Fruit fly (Drosophila melanogaster) whole organism, wandering third instar larva: ENCODE measurements around the gene raskol.

ENCODE experiments used
- Abd-B ChIP-seq: fragments of >200 bp; optimal IDR thresholded peaks from 2 replicates; lab custom pipeline; 2017; ENCODE audit warnings: missing biosample characterization, missing genetic modification characterization
- CG32264 ChIP-seq: fragments of 200-800 bp; sonication (Bioruptor generic); optimal IDR thresholded peaks from 2 replicates; lab custom pipeline; 2016; ENCODE audit warnings: missing biosample characterization, missing genetic modification characterization
- CG9705 ChIP-seq: fragments of 200-800 bp; sonication (Bioruptor generic); optimal IDR thresholded peaks from 2 replicates; lab custom pipeline; 2018; ENCODE audit warnings: missing biosample characterization, mild to moderate bottlenecking, missing genetic modification characterization
- CrebA ChIP-seq: fragments of 200-800 bp; sonication (Bioruptor generic); optimal IDR thresholded peaks from 2 replicates; lab custom pipeline; 2016; ENCODE audit warnings: missing biosample characterization, mild to moderate bottlenecking, missing genetic modification characterization, borderline replicate concordance
- Dfd ChIP-seq: fragments of >200 bp; optimal IDR thresholded peaks from 2 replicates; lab custom pipeline; 2017; ENCODE audit warnings: missing biosample characterization, missing genetic modification characterization
- Dif ChIP-seq: fragments of 200-275, 200-300 bp; sonication (Bioruptor generic); optimal IDR thresholded peaks from 2 replicates; lab custom pipeline; 2018; ENCODE audit warnings: missing biosample characterization, missing genetic modification characterization; ENCODE audit not compliant: partially characterized antibody
- GATAd ChIP-seq: sonication (Bioruptor generic); optimal IDR thresholded peaks from 2 replicates; lab custom pipeline; 2016; ENCODE audit warnings: missing biosample characterization, missing genetic modification characterization
- HLH106 ChIP-seq: fragments of 200-800 bp; optimal IDR thresholded peaks from 3 replicates; lab custom pipeline; 2019; ENCODE audit warnings: missing biosample characterization, mild to moderate bottlenecking, missing genetic modification characterization, moderate library complexity
- Hnf4 ChIP-seq: fragments of 200-800 bp; sonication (Bioruptor generic); optimal IDR thresholded peaks from 2 replicates; lab custom pipeline; 2016; ENCODE audit warnings: missing biosample characterization, mild to moderate bottlenecking, missing genetic modification characterization
- Hr78 ChIP-seq: fragments of >200 bp; optimal IDR thresholded peaks from 2 replicates; lab custom pipeline; 2017; ENCODE audit warnings: missing biosample characterization, missing genetic modification characterization
- Hr83 ChIP-seq: fragments of 200-300 bp; sonication (Bioruptor generic); optimal IDR thresholded peaks from 2 replicates; lab custom pipeline; 2016; ENCODE audit warnings: missing biosample characterization, mild to moderate bottlenecking, missing genetic modification characterization, moderate library complexity; ENCODE audit not compliant: poor library complexity, severe bottlenecking
- Jra ChIP-seq: sonication (Bioruptor generic); optimal IDR thresholded peaks from 2 replicates; lab custom pipeline; 2016; ENCODE audit warnings: missing biosample characterization, missing genetic modification characterization
- Mio ChIP-seq: sonication (Bioruptor generic); optimal IDR thresholded peaks from 2 replicates; lab custom pipeline; 2016; ENCODE audit warnings: missing biosample characterization, missing genetic modification characterization
- Myc ChIP-seq: fragments of >200 bp; optimal IDR thresholded peaks from 2 replicates; lab custom pipeline; 2017
- N ChIP-seq: fragments of >200 bp; optimal IDR thresholded peaks from 2 replicates; lab custom pipeline; 2018; ENCODE audit warnings: missing biosample characterization, missing external identifiers, missing genetic modification characterization
- OdsH ChIP-seq: fragments of 200-800 bp; sonication (Bioruptor generic); optimal IDR thresholded peaks from 2 replicates; lab custom pipeline; 2016; ENCODE audit warnings: missing biosample characterization, mild to moderate bottlenecking, missing genetic modification characterization
- Rel ChIP-seq, 2 experiments: fragments of 200-800 bp; sonication (Bioruptor generic) in 1 of 2; optimal IDR thresholded peaks; 2 replicates in 1 of 2; 3 replicates in 1 of 2; lab custom pipeline; 2016 to 2019; ENCODE audit warnings: mild to moderate bottlenecking in 2 of 2, missing biosample characterization in 2 of 2, missing genetic modification characterization in 2 of 2, moderate library complexity in 1 of 2
- Sp1 ChIP-seq: fragments of 200-800 bp; sonication (Bioruptor generic); optimal IDR thresholded peaks from 3 replicates; lab custom pipeline; 2019; ENCODE audit warnings: missing biosample characterization, mild to moderate bottlenecking, missing genetic modification characterization, moderate library complexity
- Vsx2 ChIP-seq: fragments of 200-300, 225-300 bp; sonication (Bioruptor generic); optimal IDR thresholded peaks from 2 replicates; lab custom pipeline; 2018; ENCODE audit warnings: missing biosample characterization, missing genetic modification characterization; ENCODE audit not compliant: partially characterized antibody
- br ChIP-seq: fragments of 200-800 bp; sonication (Bioruptor generic); optimal IDR thresholded peaks from 2 replicates; lab custom pipeline; 2016; ENCODE audit warnings: missing biosample characterization, missing genetic modification characterization
- brk ChIP-seq: fragments of 200-800 bp; sonication (Bioruptor generic); optimal IDR thresholded peaks from 2 replicates; lab custom pipeline; 2016; ENCODE audit warnings: missing biosample characterization, mild to moderate bottlenecking, missing genetic modification characterization
- dl ChIP-seq, 2 experiments: fragments of 175-275, 200-275 bp in 1 of 2; fragments of 200-275 bp in 1 of 2; sonication (Bioruptor generic); optimal IDR thresholded peaks; lab custom pipeline; 2018; ENCODE audit warnings: mild to moderate bottlenecking in 2 of 2, missing biosample characterization in 2 of 2, missing genetic modification characterization in 2 of 2, moderate library complexity in 2 of 2; ENCODE audit not compliant: partially characterized antibody in 2 of 2, insufficient read depth in 1 of 2
- dmrt93B ChIP-seq: fragments of 200-800 bp; sonication (Bioruptor generic); optimal IDR thresholded peaks from 2 replicates; lab custom pipeline; 2018; ENCODE audit warnings: missing biosample characterization, mild to moderate bottlenecking, missing genetic modification characterization
- dsf ChIP-seq: sonication (Bioruptor generic); optimal IDR thresholded peaks from 2 replicates; lab custom pipeline; 2016; ENCODE audit warnings: missing biosample characterization, missing genetic modification characterization, borderline replicate concordance
- ey ChIP-seq: fragments of 200-800 bp; sonication (Bioruptor generic); optimal IDR thresholded peaks from 2 replicates; lab custom pipeline; 2016; ENCODE audit warnings: missing biosample characterization, missing genetic modification characterization
- foxo ChIP-seq, 2 experiments: fragments of 200-800 bp; sonication (Bioruptor generic); optimal IDR thresholded peaks; 2 replicates in 1 of 2; 3 replicates in 1 of 2; lab custom pipeline; 2016 to 2017; ENCODE audit warnings: missing biosample characterization in 2 of 2, missing genetic modification characterization in 2 of 2
- fru ChIP-seq: fragments of 200-800 bp; sonication (Bioruptor generic); optimal IDR thresholded peaks from 3 replicates; lab custom pipeline; 2016; ENCODE audit warnings: missing biosample characterization, mild to moderate bottlenecking, missing genetic modification characterization
- h ChIP-seq: fragments of 200-800 bp; sonication (Bioruptor generic); optimal IDR thresholded peaks from 3 replicates; lab custom pipeline; 2016; ENCODE audit warnings: missing biosample characterization, mild to moderate bottlenecking, missing genetic modification characterization
- jim ChIP-seq: fragments of 175-275, 200-325 bp; sonication (Bioruptor generic); optimal IDR thresholded peaks from 2 replicates; lab custom pipeline; 2016; ENCODE audit warnings: missing biosample characterization, mild to moderate bottlenecking, missing genetic modification characterization
- lola ChIP-seq: fragments of >200 bp; optimal IDR thresholded peaks from 2 replicates; lab custom pipeline; 2017; ENCODE audit warnings: missing biosample characterization, missing genetic modification characterization
- pan ChIP-seq: fragments of >200 bp; optimal IDR thresholded peaks from 2 replicates; lab custom pipeline; 2017
- psq ChIP-seq: fragments of 200-800 bp; sonication (Bioruptor generic); optimal IDR thresholded peaks from 3 replicates; lab custom pipeline; 2017; ENCODE audit warnings: missing biosample characterization, mild to moderate bottlenecking, missing genetic modification characterization, moderate library complexity
- rgr ChIP-seq: fragments of 200-800 bp; sonication (Bioruptor generic); optimal IDR thresholded peaks from 3 replicates; lab custom pipeline; 2016; ENCODE audit warnings: missing biosample characterization, mild to moderate bottlenecking, missing genetic modification characterization
- sage ChIP-seq: fragments of 200-800 bp; sonication (Bioruptor generic); optimal IDR thresholded peaks from 2 replicates; lab custom pipeline; 2016; ENCODE audit warnings: missing biosample characterization, mild to moderate bottlenecking, missing genetic modification characterization
- sv ChIP-seq: fragments of 200-800 bp; sonication (Bioruptor generic); optimal IDR thresholded peaks from 3 replicates; lab custom pipeline; 2016; ENCODE audit warnings: missing biosample characterization, missing genetic modification characterization
- tai ChIP-seq: sonication (Bioruptor generic); optimal IDR thresholded peaks from 2 replicates; lab custom pipeline; 2016; ENCODE audit warnings: missing biosample characterization, missing genetic modification characterization
- usp ChIP-seq: fragments of >200 bp; optimal IDR thresholded peaks from 2 replicates; lab custom pipeline; 2017; ENCODE audit warnings: missing biosample characterization, missing genetic modification characterization
- woc ChIP-seq: sonication (Bioruptor generic); optimal IDR thresholded peaks from 2 replicates; lab custom pipeline; 2016; ENCODE audit warnings: missing biosample characterization, mild to moderate bottlenecking, missing genetic modification characterization

Gene raskol

DNA sequence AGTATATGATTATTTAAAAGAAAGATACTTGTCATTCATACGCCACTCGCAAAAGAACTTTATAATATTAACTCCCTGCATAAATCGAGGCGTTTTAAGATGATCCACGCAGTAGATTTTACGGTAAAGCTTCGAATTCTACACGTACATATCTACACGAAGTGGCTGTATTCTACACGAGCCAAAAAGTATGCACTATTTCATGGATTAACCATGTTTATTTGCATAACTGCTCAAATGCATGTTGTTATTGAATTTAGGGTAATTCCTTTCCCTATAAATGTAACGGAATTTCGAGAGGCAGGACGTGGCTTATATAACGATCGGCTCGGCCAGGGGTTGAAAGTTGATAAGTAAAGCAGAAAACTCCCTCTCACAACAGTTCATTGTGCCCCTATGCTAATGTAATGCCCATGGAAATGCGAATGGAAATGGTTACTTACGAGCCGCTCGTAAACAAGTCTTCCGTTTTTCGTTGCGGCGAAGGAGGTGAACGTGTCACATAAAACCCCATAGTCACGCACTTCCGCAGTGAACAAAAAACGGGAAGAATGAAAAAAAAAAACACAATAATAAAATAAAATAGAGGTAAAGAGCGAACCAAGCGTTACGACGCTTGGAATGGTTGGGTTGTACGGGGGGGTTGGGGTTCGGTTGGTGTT is 27.2 kb downstream of the raskol start:
- peak; percentile 69 for TF ChIP-seq Myc
- no peak for TF ChIP-seq fru (GFP tag; lab: Kevin White, UChicago)
- TF ChIP-seq, all 38 proteins: peak for 1

DNA sequence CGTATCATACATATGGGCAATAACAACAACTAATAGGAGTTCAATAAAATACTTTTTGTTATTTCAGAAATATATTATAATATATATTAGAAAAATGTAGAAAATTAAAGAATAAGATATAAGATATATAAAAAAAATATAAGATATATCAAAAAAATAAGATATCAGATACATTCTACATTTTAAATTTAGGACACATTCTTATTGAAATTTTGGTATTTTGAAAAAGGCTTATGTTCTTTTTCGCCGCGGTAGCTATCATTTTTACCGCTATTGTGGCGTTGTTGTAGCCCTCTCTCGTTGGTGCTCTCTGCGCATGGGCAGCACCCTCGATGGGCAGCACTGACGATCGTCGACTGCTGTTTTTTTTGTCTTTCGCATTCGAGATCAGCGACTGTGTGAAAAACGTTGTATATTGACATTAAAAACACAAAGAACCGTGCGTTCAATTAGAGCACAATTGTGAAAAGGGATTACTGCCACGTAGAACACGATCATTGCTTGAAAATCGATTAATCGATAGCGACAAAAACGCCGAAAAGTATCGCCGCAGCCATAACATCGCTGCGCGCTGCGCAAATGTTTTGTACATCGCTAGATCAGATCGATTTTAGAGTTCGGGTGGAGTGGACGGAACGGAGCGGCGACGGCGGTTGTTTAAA is 28.0 kb downstream of the raskol start:
- no peak for TF ChIP-seq psq (GFP tag; lab: Kevin White, UChicago)
- TF ChIP-seq dsf (GFP tag; lab: Kevin White, UChicago), result no peak
- TF ChIP-seq jim, result no peak
- no peak for TF ChIP-seq pan
- TF ChIP-seq Jra (GFP tag; lab: Kevin White, UChicago), result no peak
- no peak for TF ChIP-seq sage
- no peak for TF ChIP-seq Dfd
- TF ChIP-seq brk (GFP tag; lab: Kevin White, UChicago), result no peak
- peak; percentile 19 for TF ChIP-seq h (GFP tag; lab: Kevin White, UChicago)
- peak; percentile 54 for TF ChIP-seq Hr83
- TF ChIP-seq Mio (GFP tag; lab: Kevin White, UChicago), result no peak
- peak; percentile 49 for TF ChIP-seq Hnf4 (GFP tag; lab: Kevin White, UChicago)
- TF ChIP-seq rgr (GFP tag; lab: Kevin White, UChicago), result peak; percentile 2
- TF ChIP-seq Rel (GFP tag; optimal IDR thresholded peaks at IDR 0.05; lab: Kevin White, UChicago), result no peak
- TF ChIP-seq Rel (tag; optimal IDR thresholded peaks at IDR 0.05; lab: Kevin White, UChicago), result peak; percentile 3
- TF ChIP-seq ey (GFP tag; lab: Kevin White, UChicago), result peak; percentile 34
- TF ChIP-seq sv (GFP tag; lab: Kevin White, UChicago), result no peak
- no peak for TF ChIP-seq Myc
- TF ChIP-seq woc (GFP tag; lab: Kevin White, UChicago), result peak; percentile 24
- TF ChIP-seq Dif (GFP tag; lab: Kevin White, UChicago), result peak; percentile 3
- TF ChIP-seq CrebA, result peak; percentile 50
- peak in 1 of 2 experiments; percentile 11 for TF ChIP-seq foxo (GFP tag; optimal IDR thresholded peaks at IDR 0.05; lab: Kevin White, UChicago)
- no peak for TF ChIP-seq br (GFP tag; lab: Kevin White, UChicago)
- TF ChIP-seq Hr78 (GFP tag; lab: Kevin White, UChicago), result no peak
- peak; percentile 31 for TF ChIP-seq OdsH (GFP tag; lab: Kevin White, UChicago)
- TF ChIP-seq CG9705 (GFP tag; lab: Kevin White, UChicago), result no peak
- TF ChIP-seq Vsx2, result no peak
- no peak for TF ChIP-seq usp
- no peak for TF ChIP-seq dmrt93B (GFP tag; lab: Kevin White, UChicago)
- TF ChIP-seq lola (GFP tag; lab: Kevin White, UChicago), result no peak
- TF ChIP-seq tai, result peak; percentile 17
- TF ChIP-seq Sp1 (GFP tag; lab: Kevin White, UChicago), result peak; percentile 44
- TF ChIP-seq dl (GFP tag; optimal IDR thresholded peaks at IDR 0.05; lab: Kevin White, UChicago; ENCODE audit: insufficient read depth in 1 of 2, partially characterized antibody in 2 of 2), result no peak
- TF ChIP-seq Abd-B, result no peak
- TF ChIP-seq CG32264 (GFP tag; lab: Kevin White, UChicago), result no peak
- no peak for TF ChIP-seq GATAd (GFP tag; lab: Kevin White, UChicago)
- TF ChIP-seq HLH106 (tag; lab: Kevin White, UChicago), result peak; percentile 45
- no peak for TF ChIP-seq N (GFP tag; lab: Kevin White, UChicago)
- peak; percentile 43 for TF ChIP-seq fru (GFP tag; lab: Kevin White, UChicago)

DNA sequence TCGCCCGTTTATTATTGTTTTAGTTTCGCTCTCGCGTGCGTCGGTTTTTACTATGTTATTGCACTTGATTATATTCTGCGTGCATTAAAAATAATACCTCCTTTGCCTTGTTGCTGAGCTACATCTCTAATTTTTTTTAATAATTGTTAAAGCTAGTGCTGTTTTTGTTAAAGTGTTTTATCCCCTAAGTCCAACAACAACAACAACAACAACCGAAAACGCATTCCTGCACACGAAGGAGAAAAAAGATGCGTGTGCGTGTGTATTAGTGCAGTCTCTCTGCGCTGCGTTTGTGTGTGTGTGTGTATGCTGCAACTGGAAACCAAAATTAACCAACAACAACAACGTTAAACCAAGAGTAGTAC is 28.5 kb downstream of the raskol start:
- peak in 1 of 2 experiments; percentile 14 for TF ChIP-seq foxo (GFP tag; optimal IDR thresholded peaks at IDR 0.05; lab: Kevin White, UChicago)
- no peak for TF ChIP-seq HLH106 (tag; lab: Kevin White, UChicago)
- TF ChIP-seq, all 38 proteins: peak for 1
